Fruit fly (Drosophila melanogaster) Kc167 (cell line): ENCODE measurements around the gene CG12379.

ENCODE experiments used
- Myc ChIP-seq: fragments of >200 bp; optimal IDR thresholded peaks from 2 replicates; lab custom pipeline; 2017; ENCODE audit warnings: missing external identifiers
- Sin3A ChIP-seq: fragments of >200 bp; optimal IDR thresholded peaks from 2 replicates; lab custom pipeline; 2018; ENCODE audit warnings: missing external identifiers
- insv ChIP-seq: fragments of >200 bp; optimal IDR thresholded peaks from 3 replicates; lab custom pipeline; 2018; ENCODE audit warnings: missing external identifiers
- psq ChIP-seq: fragments of >200 bp; optimal IDR thresholded peaks from 2 replicates; lab custom pipeline; 2017; ENCODE audit warnings: missing external identifiers
- ttk ChIP-seq: sonication (Bioruptor generic); optimal IDR thresholded peaks from 2 replicates; lab custom pipeline; 2017; ENCODE audit warnings: missing external identifiers

dm6 chrX:15759752-15760446 is 26.1 kb upstream of the CG12379 start:
- TF ChIP-seq psq (lab: Kevin White, UChicago), result no peak
- TF ChIP-seq Sin3A (lab: Kevin White, UChicago), result no peak
- no peak for TF ChIP-seq Myc (lab: Kevin White, UChicago)
- TF ChIP-seq insv (lab: Kevin White, UChicago), result no peak
- TF ChIP-seq ttk, result no peak
